Worm (Caenorhabditis elegans) whole organism, L2 larva: Measurements from ENCODE around the gene T25E4.2.
A peak's percentile ranks its signal among the peaks of the same experiment; 100 is the strongest.

ENCODE experiments used
- C34F6.9 ChIP-seq: fragments of 150-350 bp; optimal IDR thresholded peaks from 2 replicates; lab custom pipeline; 2014; ENCODE audit warnings: missing biosample characterization, missing genetic modification characterization
- F13H6.1 ChIP-seq: sonication (generic microtip); optimal IDR thresholded peaks from 2 replicates; lab custom pipeline; 2016; ENCODE audit warnings: missing genetic modification characterization, missing compliant biosample characterization
- R02D3.7 ChIP-seq: fragments of 150-350 bp; optimal IDR thresholded peaks from 2 replicates; lab custom pipeline; 2014; ENCODE audit warnings: missing biosample characterization, missing genetic modification characterization
- Y55F3AM.14 ChIP-seq: fragments of 200-800 bp; sonication (Bioruptor generic); optimal IDR thresholded peaks from 2 replicates; lab custom pipeline; 2018; ENCODE audit warnings: mild to moderate bottlenecking, missing genetic modification characterization, missing compliant biosample characterization
- ZK546.5 ChIP-seq: sonication (generic microtip); optimal IDR thresholded peaks from 2 replicates; lab custom pipeline; 2017; ENCODE audit warnings: missing biosample characterization, missing genetic modification characterization
- alr-1 ChIP-seq: fragments of 150-350 bp; optimal IDR thresholded peaks from 2 replicates; lab custom pipeline; 2014; ENCODE audit warnings: missing biosample characterization, missing genetic modification characterization
- aly-2 ChIP-seq: fragments of 150-350 bp; optimal IDR thresholded peaks from 2 replicates; lab custom pipeline; 2014; ENCODE audit warnings: missing biosample characterization, missing genetic modification characterization
- ama-1 ChIP-seq: fragments of 150-350 bp; optimal IDR thresholded peaks from 2 replicates; lab custom pipeline; 2018; ENCODE audit warnings: inconsistent platforms
- blmp-1 ChIP-seq: sonication (generic microtip); optimal IDR thresholded peaks from 2 replicates; lab custom pipeline; 2017; ENCODE audit warnings: missing genetic modification characterization, mild to moderate bottlenecking, missing compliant biosample characterization, antibody characterized with exemption, moderate library complexity; ENCODE audit not compliant: insufficient read depth
- ceh-16 ChIP-seq: fragments of 150-350 bp; optimal IDR thresholded peaks from 2 replicates; lab custom pipeline; 2014; ENCODE audit warnings: missing biosample characterization, missing genetic modification characterization
- ceh-82 ChIP-seq: fragments of 150-350 bp; optimal IDR thresholded peaks from 2 replicates; lab custom pipeline; 2014; ENCODE audit warnings: missing biosample characterization, missing genetic modification characterization
- crh-2 ChIP-seq: sonication (generic microtip); optimal IDR thresholded peaks from 2 replicates; lab custom pipeline; 2017; ENCODE audit warnings: missing biosample characterization, missing genetic modification characterization
- dmd-4 ChIP-seq: sonication (generic microtip); optimal IDR thresholded peaks from 2 replicates; lab custom pipeline; 2017; ENCODE audit warnings: missing biosample characterization, missing genetic modification characterization
- egl-27 ChIP-seq: sonication (generic microtip); optimal IDR thresholded peaks from 3 replicates; lab custom pipeline; 2017; ENCODE audit warnings: missing biosample characterization, missing genetic modification reagents, missing genetic modification characterization
- elt-1 ChIP-seq: fragments of 150-350 bp; optimal IDR thresholded peaks from 2 replicates; lab custom pipeline; 2014; ENCODE audit warnings: missing biosample characterization, missing genetic modification characterization
- elt-3 ChIP-seq: sonication (generic microtip); optimal IDR thresholded peaks from 2 replicates; lab custom pipeline; 2017; ENCODE audit warnings: missing biosample characterization, missing genetic modification characterization
- fos-1 ChIP-seq: fragments of 150-350 bp; optimal IDR thresholded peaks from 2 replicates; lab custom pipeline; 2014; ENCODE audit warnings: missing biosample characterization, missing genetic modification characterization
- gmeb-1 ChIP-seq: fragments of 150-350 bp; optimal IDR thresholded peaks from 2 replicates; lab custom pipeline; 2014; ENCODE audit warnings: missing biosample characterization, missing genetic modification characterization
- lin-11 ChIP-seq: fragments of 150-350 bp; sonication (generic microtip); optimal IDR thresholded peaks from 2 replicates; lab custom pipeline; 2014; ENCODE audit warnings: missing biosample characterization, missing genetic modification characterization, inconsistent platforms, mixed read lengths
- lin-13 ChIP-seq: fragments of 150-350 bp; optimal IDR thresholded peaks from 2 replicates; lab custom pipeline; 2014; ENCODE audit warnings: missing biosample characterization, missing genetic modification reagents, missing genetic modification characterization
- lin-39 ChIP-seq: fragments of 150-350 bp; optimal IDR thresholded peaks from 2 replicates; lab custom pipeline; 2014; ENCODE audit warnings: missing biosample characterization, missing genetic modification reagents, missing genetic modification characterization
- lsy-2 ChIP-seq, 2 experiments: fragments of 150-350 bp in 1 of 2; sonication (generic microtip) in 1 of 2; optimal IDR thresholded peaks; 2 replicates each; lab custom pipeline; 2014 to 2017; ENCODE audit warnings: missing biosample characterization in 2 of 2, missing genetic modification characterization in 2 of 2
- mab-5 ChIP-seq: fragments of 150-350 bp; optimal IDR thresholded peaks from 2 replicates; lab custom pipeline; 2014; ENCODE audit warnings: missing biosample characterization, missing genetic modification characterization
- mbf-1 ChIP-seq: sonication (generic microtip); optimal IDR thresholded peaks from 2 replicates; lab custom pipeline; 2017; ENCODE audit warnings: missing biosample characterization, missing genetic modification characterization
- mdl-1 ChIP-seq, 2 experiments: fragments of 150-350 bp in 1 of 2; sonication (generic microtip) in 1 of 2; optimal IDR thresholded peaks; 2 replicates each; lab custom pipeline; 2017; ENCODE audit warnings: missing biosample characterization in 2 of 2, missing genetic modification characterization in 2 of 2
- nhr-10 ChIP-seq: sonication (generic microtip); optimal IDR thresholded peaks from 2 replicates; lab custom pipeline; 2017; ENCODE audit warnings: missing biosample characterization, missing genetic modification characterization
- nhr-11 ChIP-seq: fragments of 150-350 bp; optimal IDR thresholded peaks from 2 replicates; lab custom pipeline; 2014; ENCODE audit warnings: missing biosample characterization, missing genetic modification characterization
- nhr-12 ChIP-seq: fragments of 150-350 bp; optimal IDR thresholded peaks from 2 replicates; lab custom pipeline; 2014; ENCODE audit warnings: missing biosample characterization, missing genetic modification characterization
- nhr-129 ChIP-seq: fragments of 150-350 bp; optimal IDR thresholded peaks from 2 replicates; lab custom pipeline; 2014; ENCODE audit warnings: missing biosample characterization, missing genetic modification characterization
- nhr-21 ChIP-seq: fragments of 150-350 bp; optimal IDR thresholded peaks from 2 replicates; lab custom pipeline; 2014; ENCODE audit warnings: missing biosample characterization, missing genetic modification characterization
- nhr-23 ChIP-seq: fragments of 150-350 bp; optimal IDR thresholded peaks from 2 replicates; lab custom pipeline; 2014; ENCODE audit warnings: missing biosample characterization, missing genetic modification reagents, missing genetic modification characterization
- nhr-237 ChIP-seq: fragments of 150-350 bp; optimal IDR thresholded peaks from 2 replicates; lab custom pipeline; 2014; ENCODE audit warnings: missing biosample characterization, missing genetic modification characterization
- nhr-25 ChIP-seq: fragments of 150-350 bp; sonication (generic microtip); optimal IDR thresholded peaks from 3 replicates; lab custom pipeline; 2014; ENCODE audit warnings: missing biosample characterization, missing genetic modification characterization
- nhr-6 ChIP-seq: fragments of 150-350 bp; optimal IDR thresholded peaks from 2 replicates; lab custom pipeline; 2014; ENCODE audit warnings: missing biosample characterization, missing genetic modification characterization
- nhr-77 ChIP-seq: fragments of 150-350 bp; optimal IDR thresholded peaks from 2 replicates; lab custom pipeline; 2014; ENCODE audit warnings: missing biosample characterization, missing genetic modification characterization
- peb-1 ChIP-seq: fragments of 150-350 bp; optimal IDR thresholded peaks from 2 replicates; lab custom pipeline; 2014; ENCODE audit warnings: missing biosample characterization, missing genetic modification characterization
- sem-4 ChIP-seq: fragments of 150-350 bp; optimal IDR thresholded peaks from 2 replicates; lab custom pipeline; 2014; ENCODE audit warnings: missing biosample characterization, missing genetic modification reagents, missing genetic modification characterization
- skn-1 ChIP-seq: sonication (generic microtip); optimal IDR thresholded peaks from 2 replicates; lab custom pipeline; 2017; ENCODE audit warnings: missing biosample characterization, missing genetic modification characterization
- sma-3 ChIP-seq: sonication (generic microtip); optimal IDR thresholded peaks from 2 replicates; lab custom pipeline; 2016; ENCODE audit warnings: missing genetic modification reagents, missing genetic modification characterization, missing compliant biosample characterization
- sma-9 ChIP-seq, 2 experiments: fragments of 150-350 bp in 1 of 2; sonication (generic microtip) in 1 of 2; optimal IDR thresholded peaks; 2 replicates each; lab custom pipeline; 2014 to 2016; ENCODE audit warnings: missing genetic modification characterization in 2 of 2, mild to moderate bottlenecking in 1 of 2, missing biosample characterization in 1 of 2, missing compliant biosample characterization in 1 of 2, missing genetic modification reagents in 1 of 2, moderate library complexity in 1 of 2
- snpc-4 ChIP-seq: fragments of 150-350 bp; optimal IDR thresholded peaks from 2 replicates; lab custom pipeline; 2014; ENCODE audit warnings: missing biosample characterization, missing genetic modification characterization
- unc-39 ChIP-seq: fragments of 150-350 bp; optimal IDR thresholded peaks from 2 replicates; lab custom pipeline; 2014; ENCODE audit warnings: missing biosample characterization, missing genetic modification characterization
- unc-55 ChIP-seq: fragments of 150-350 bp; sonication (generic microtip); optimal IDR thresholded peaks from 3 replicates; lab custom pipeline; 2014; ENCODE audit warnings: missing biosample characterization, missing genetic modification reagents, missing genetic modification characterization
- unc-62 ChIP-seq: fragments of 150-350 bp; optimal IDR thresholded peaks from 2 replicates; lab custom pipeline; 2014; ENCODE audit warnings: missing biosample characterization, missing genetic modification reagents, missing genetic modification characterization
- zag-1 ChIP-seq: fragments of 150-350 bp; optimal IDR thresholded peaks from 2 replicates; lab custom pipeline; 2014; ENCODE audit warnings: missing biosample characterization, missing genetic modification characterization
- ztf-1 ChIP-seq: fragments of 200-800 bp; sonication (Bioruptor generic); conservative IDR thresholded peaks from 2 replicates; pipeline ENCODE4 v1.3.6; 2022; ENCODE audit warnings: missing genetic modification characterization, missing compliant biosample characterization
- ztf-11 ChIP-seq: sonication (generic microtip); optimal IDR thresholded peaks from 2 replicates; lab custom pipeline; 2017; ENCODE audit warnings: missing biosample characterization, missing genetic modification characterization
- ztf-4 ChIP-seq: fragments of 150-350 bp; optimal IDR thresholded peaks from 2 replicates; lab custom pipeline; 2014; ENCODE audit warnings: missing biosample characterization, missing genetic modification characterization

Gene T25E4.2

ce11 chrII:5605538-5605945 is 23.3 kb upstream of the T25E4.2 start:
- TF ChIP-seq unc-62 (GFP tag; lab: Kevin White, UChicago) (no peak), nhr-21 (tag; lab: Kevin White, UChicago) (peak; percentile 92), crh-2 (tag; lab: Kevin White, UChicago) (peak; percentile 67), elt-1 (tag; lab: Kevin White, UChicago) (no peak), alr-1 (tag; lab: Kevin White, UChicago) (no peak), nhr-11 (tag; lab: Kevin White, UChicago) (no peak), unc-39 (tag; lab: Kevin White, UChicago) (no peak), egl-27 (peak; percentile 82), mbf-1 (tag; lab: Kevin White, UChicago) (no peak), sma-3 (GFP tag; lab: Kevin White, UChicago) (peak; percentile 92), dmd-4 (no peak), lin-39 (tag; lab: Kevin White, UChicago) (no peak), ZK546.5 (tag; lab: Kevin White, UChicago) (no peak), nhr-10 (tag; lab: Kevin White, UChicago) (no peak), lin-11 (no peak), elt-3 (tag; lab: Kevin White, UChicago) (no peak), blmp-1 (tag; lab: Kevin White, UChicago) (peak; percentile 72), nhr-129 (peak; percentile 79), gmeb-1 (tag; lab: Kevin White, UChicago) (peak; percentile 61), nhr-77 (tag; lab: Kevin White, UChicago) (no peak), lsy-2 (tag; optimal IDR thresholded peaks at IDR 0.05; lab: Kevin White, UChicago) (peak in 1 of 2 experiments; percentile 51), R02D3.7 (tag; lab: Kevin White, UChicago) (no peak), ztf-4 (tag; lab: Kevin White, UChicago) (no peak), aly-2 (no peak), F13H6.1 (tag; lab: Kevin White, UChicago) (peak; percentile 10), ama-1 (lab: Kevin White, UChicago) (no peak), fos-1 (peak; percentile 86), mdl-1 (tag; optimal IDR thresholded peaks at IDR 0.05; lab: Kevin White, UChicago) (peak; percentile 39 to 59), ceh-82 (tag; lab: Kevin White, UChicago) (no peak), nhr-25 (tag; lab: Kevin White, UChicago) (peak; percentile 92), nhr-23 (tag; lab: Kevin White, UChicago) (no peak), ztf-11 (tag; lab: Kevin White, UChicago) (no peak), sma-9 (GFP tag; optimal IDR thresholded peaks at IDR 0.05; lab: Kevin White, UChicago) (peak; percentile 97), sma-9 (tag; optimal IDR thresholded peaks at IDR 0.05; lab: Kevin White, UChicago) (peak; percentile 63), nhr-237 (no peak), Y55F3AM.14 (GFP tag; lab: Kevin White, UChicago) (peak; percentile 6), zag-1 (tag; lab: Kevin White, UChicago) (no peak), mab-5 (tag; lab: Kevin White, UChicago) (no peak), C34F6.9 (peak; percentile 56), sem-4 (tag; lab: Kevin White, UChicago) (peak; percentile 64), ceh-16 (peak; percentile 20), ztf-1 (GFP tag; lab: Robert Waterston, UW) (no peak), peb-1 (tag; lab: Kevin White, UChicago) (no peak), snpc-4 (tag; lab: Kevin White, UChicago) (no peak), unc-55 (GFP tag; lab: Kevin White, UChicago) (no peak), nhr-12 (tag; lab: Kevin White, UChicago) (no peak), nhr-6 (tag; lab: Kevin White, UChicago) (peak; percentile 37), skn-1 (no peak), lin-13 (GFP tag; lab: Kevin White, UChicago) (no peak)
